Fruit fly (Drosophila melanogaster) whole organism, adult: ENCODE data around the gene dpr3.

Experiments used
- CG11617 ChIP-seq: fragments of 200-800 bp; sonication (Bioruptor generic); optimal IDR thresholded peaks from 2 replicates; lab custom pipeline; 2017; ENCODE audit warnings: mild to moderate bottlenecking, missing biosample characterization, missing genetic modification reagents, missing genetic modification characterization
- CG12768 ChIP-seq: fragments of 200-800 bp; sonication (Bioruptor generic); optimal IDR thresholded peaks from 2 replicates; lab custom pipeline; 2017; ENCODE audit warnings: missing biosample characterization, missing genetic modification characterization, mild to moderate bottlenecking, moderate library complexity, missing genetic modification reagents
- CG14711 ChIP-seq: fragments of 200-800 bp; sonication (Bioruptor generic); optimal IDR thresholded peaks from 2 replicates; lab custom pipeline; 2018; ENCODE audit warnings: missing biosample characterization, mild to moderate bottlenecking, missing genetic modification characterization, moderate library complexity
- CG1620 ChIP-seq: fragments of 200-800 bp; sonication (Bioruptor generic); optimal IDR thresholded peaks from 2 replicates; lab custom pipeline; 2016; ENCODE audit warnings: missing biosample characterization, missing genetic modification characterization
- CG33017 ChIP-seq: fragments of 200-800 bp; sonication (Bioruptor generic); optimal IDR thresholded peaks from 2 replicates; lab custom pipeline; 2018; ENCODE audit warnings: missing biosample characterization, mild to moderate bottlenecking, missing genetic modification characterization, moderate library complexity
- CG5204 ChIP-seq: fragments of 200-800 bp; sonication (Bioruptor generic); optimal IDR thresholded peaks from 2 replicates; lab custom pipeline; 2016; ENCODE audit warnings: missing biosample characterization, missing genetic modification characterization
- CG7045 ChIP-seq: fragments of 200-800 bp; sonication (Bioruptor generic); optimal IDR thresholded peaks from 2 replicates; lab custom pipeline; 2017; ENCODE audit warnings: missing biosample characterization, mild to moderate bottlenecking, missing genetic modification characterization
- CG7101 ChIP-seq: fragments of 200-800 bp; sonication (Bioruptor generic); optimal IDR thresholded peaks from 2 replicates; lab custom pipeline; 2018; ENCODE audit warnings: missing biosample characterization, mild to moderate bottlenecking, missing genetic modification characterization, moderate library complexity
- Crg-1 ChIP-seq: fragments of 200-800 bp; sonication (Bioruptor generic); optimal IDR thresholded peaks from 2 replicates; lab custom pipeline; 2016; ENCODE audit warnings: missing biosample characterization, missing genetic modification characterization
- Mnt ChIP-seq: fragments of 200-800 bp; sonication (Bioruptor generic); optimal IDR thresholded peaks from 2 replicates; lab custom pipeline; 2016; ENCODE audit warnings: missing biosample characterization, mild to moderate bottlenecking, missing genetic modification characterization
- bab1 ChIP-seq: fragments of 200-800 bp; sonication (Bioruptor generic); optimal IDR thresholded peaks from 3 replicates; lab custom pipeline; 2019; ENCODE audit warnings: missing biosample characterization, mild to moderate bottlenecking, missing genetic modification characterization, moderate library complexity
- cic ChIP-seq: fragments of 200-800 bp; sonication (Bioruptor generic); optimal IDR thresholded peaks from 2 replicates; lab custom pipeline; 2017; ENCODE audit warnings: missing biosample characterization, mild to moderate bottlenecking, missing genetic modification characterization, moderate library complexity
- cnc ChIP-seq, 2 experiments: fragments of >200 bp; optimal IDR thresholded peaks; 2 replicates each; lab custom pipeline; 2017
- kay ChIP-seq: fragments of 200-800 bp; sonication (Bioruptor generic); peaks from one replicate; lab custom pipeline; 2016; ENCODE audit warnings: missing biosample characterization, missing genetic modification characterization, borderline replicate concordance
- ovo ChIP-seq: fragments of 200-800 bp; sonication (Bioruptor generic); optimal IDR thresholded peaks from 2 replicates; lab custom pipeline; 2016; ENCODE audit warnings: missing biosample characterization, missing genetic modification characterization
- pad ChIP-seq: fragments of 200-800 bp; sonication (Bioruptor generic); optimal IDR thresholded peaks from 3 replicates; lab custom pipeline; 2017; ENCODE audit warnings: missing biosample characterization, missing genetic modification characterization, mild to moderate bottlenecking, moderate library complexity, missing genetic modification reagents
- tj ChIP-seq: fragments of 200-800 bp; sonication (Bioruptor generic); optimal IDR thresholded peaks from 3 replicates; lab custom pipeline; 2017; ENCODE audit warnings: missing biosample characterization, mild to moderate bottlenecking, missing genetic modification characterization, moderate library complexity
- toe ChIP-seq: fragments of 200-800 bp; sonication (Bioruptor generic); optimal IDR thresholded peaks from 2 replicates; lab custom pipeline; 2016; ENCODE audit warnings: missing biosample characterization, missing genetic modification characterization

Gene dpr3

dm6 chr2L:2015204-2015603, 94.5 kb downstream of the dpr3 start:
- TF ChIP-seq bab1 (no peak), cic (no peak)

DNA sequence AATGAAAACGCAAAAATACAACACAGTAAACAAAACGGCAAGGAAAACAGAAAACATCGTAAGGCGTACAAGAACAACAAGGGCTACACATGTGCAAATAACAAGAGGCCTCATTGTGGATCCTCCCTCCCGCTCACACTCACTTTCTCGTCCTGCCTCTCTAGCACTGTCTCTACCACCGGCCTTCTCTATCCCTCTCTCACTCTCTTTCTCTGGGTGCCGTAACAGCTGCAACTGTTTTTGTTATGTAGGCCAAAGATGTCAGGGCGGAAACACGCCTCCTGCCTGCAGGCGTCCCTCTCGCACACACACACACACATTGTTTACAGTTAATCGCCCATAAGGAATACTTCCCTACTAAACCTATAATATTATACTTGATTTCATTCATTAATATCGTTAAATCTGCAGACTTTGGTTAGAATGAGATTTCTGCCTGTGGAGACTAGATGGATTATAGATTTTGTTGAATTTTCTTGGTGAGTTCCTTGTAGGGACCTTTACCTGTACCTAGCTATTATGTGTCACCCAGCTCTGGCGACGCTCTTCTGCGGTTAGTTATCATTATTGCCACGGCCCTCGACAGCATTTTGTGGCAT, 95.7 kb downstream of the dpr3 start:
- no peak for TF ChIP-seq CG12768 (GFP tag; lab: Kevin White, UChicago)
- TF ChIP-seq CG14711 (tag; lab: Kevin White, UChicago): no peak
- no peak for TF ChIP-seq cnc (optimal IDR thresholded peaks at IDR 0.05; lab: Kevin White, UChicago)
- no peak for TF ChIP-seq CG7045 (GFP tag; lab: Kevin White, UChicago)
- TF ChIP-seq Mnt: no peak

DNA sequence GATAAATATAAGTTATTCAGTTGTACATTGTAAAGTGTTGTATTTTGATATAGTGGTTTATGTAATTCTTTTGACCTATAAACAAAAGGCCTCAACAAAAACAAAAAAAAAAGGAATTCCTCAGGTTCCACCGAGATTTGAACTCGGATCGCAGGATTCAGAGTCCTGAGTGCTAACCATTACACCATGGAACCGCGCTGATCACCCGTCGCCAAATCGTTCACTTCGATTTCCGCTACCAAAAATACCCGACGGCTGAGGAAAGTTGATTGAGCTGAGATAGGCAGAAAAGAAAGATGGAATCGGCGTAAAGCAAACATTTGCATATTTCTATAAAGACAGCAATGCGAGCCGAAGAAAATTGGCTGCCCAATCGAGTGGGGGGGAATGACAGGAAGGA, 96.6 kb downstream of the dpr3 start:
- TF ChIP-seq kay (GFP tag; lab: Kevin White, UChicago) (no peak), tj (GFP tag; lab: Kevin White, UChicago) (peak; percentile 83), ovo (no peak), CG12768 (GFP tag; lab: Kevin White, UChicago) (no peak), CG7045 (GFP tag; lab: Kevin White, UChicago) (no peak), CG14711 (tag; lab: Kevin White, UChicago) (no peak), CG5204 (GFP tag; lab: Kevin White, UChicago) (no peak), CG11617 (GFP tag; lab: Kevin White, UChicago) (no peak), Crg-1 (GFP tag; lab: Kevin White, UChicago) (no peak), pad (GFP tag; lab: Kevin White, UChicago) (no peak), toe (no peak), bab1 (peak; percentile 14), cic (no peak), CG7101 (tag; lab: Kevin White, UChicago) (no peak), CG33017 (tag; lab: Kevin White, UChicago) (no peak)

dm6 chr2L:2011430-2011829, 98.2 kb downstream of the dpr3 start:
- TF ChIP-seq tj (GFP tag; lab: Kevin White, UChicago) (no peak), CG1620 (GFP tag; lab: Kevin White, UChicago) (no peak), CG7045 (GFP tag; lab: Kevin White, UChicago) (no peak), bab1 (no peak), kay (GFP tag; lab: Kevin White, UChicago) (no peak)

dm6 chr2L:2010335-2011061, 99.2 kb downstream of the dpr3 start:
- no peak for TF ChIP-seq cnc (optimal IDR thresholded peaks at IDR 0.05; lab: Kevin White, UChicago)
- TF ChIP-seq bab1: peak; percentile 10
- TF ChIP-seq kay (GFP tag; lab: Kevin White, UChicago): peak; percentile 21
- TF ChIP-seq tj (GFP tag; lab: Kevin White, UChicago): no peak
- TF ChIP-seq CG5204 (GFP tag; lab: Kevin White, UChicago): no peak
- no peak for TF ChIP-seq ovo
- no peak for TF ChIP-seq cic
- peak; percentile 88 for TF ChIP-seq Mnt
- no peak for TF ChIP-seq Crg-1 (GFP tag; lab: Kevin White, UChicago)

dm6 chr2L:2008980-2009954, 100.4 kb downstream of the dpr3 start, which contains the start of gene CG4238:
TSS of gene CG4238 (plus strand) at chr2L:2009859.
- TF ChIP-seq kay (GFP tag; lab: Kevin White, UChicago): peak; percentile 68
- no peak for TF ChIP-seq CG5204 (GFP tag; lab: Kevin White, UChicago)
- peak; percentile 83 for TF ChIP-seq bab1
- peak; percentile 53 for TF ChIP-seq Mnt
- peak; percentile 60 for TF ChIP-seq ovo
- TF ChIP-seq tj (GFP tag; lab: Kevin White, UChicago): peak; percentile 99
